Worm (Caenorhabditis elegans) whole organism, midembryonic: ENCODE results near the gene fbxa-1.

Experiments used
- T22C8.4 ChIP-seq: fragments of 200-800 bp; sonication (Bioruptor generic); IDR thresholded peaks from 2 replicates; pipeline ENCODE4 v1.3.6; 2022; ENCODE audit warnings: missing genetic modification characterization, missing compliant biosample characterization
- cog-1 ChIP-seq: sonication (generic microtip); optimal IDR thresholded peaks from 2 replicates; lab custom pipeline; 2016; ENCODE audit warnings: missing genetic modification characterization, missing compliant biosample characterization
- flt-1 ChIP-seq: fragments of 200-800 bp; sonication (Bioruptor generic); IDR thresholded peaks from 2 replicates; pipeline ENCODE4 v1.3.6; 2022; ENCODE audit warnings: missing genetic modification characterization, missing compliant biosample characterization
- klf-2 ChIP-seq: fragments of 200-800 bp; sonication (Bioruptor generic); conservative IDR thresholded peaks from 2 replicates; pipeline ENCODE4 v1.3.6; 2022; ENCODE audit warnings: missing genetic modification reagents, missing genetic modification characterization, missing compliant biosample characterization
- med-1 ChIP-seq: sonication (generic microtip); optimal IDR thresholded peaks from 2 replicates; lab custom pipeline; 2017; ENCODE audit warnings: missing genetic modification characterization, mild to moderate bottlenecking, missing compliant biosample characterization, antibody characterized with exemption, missing genetic modification reagents; ENCODE audit not compliant: insufficient read depth
- ref-1 ChIP-seq: fragments of 200-800 bp; sonication (Bioruptor generic); conservative IDR thresholded peaks from 2 replicates; pipeline ENCODE4 v1.3.6; 2022; ENCODE audit warnings: missing genetic modification reagents, missing genetic modification characterization, missing compliant biosample characterization
- tab-1 ChIP-seq: fragments of 200-800 bp; sonication (Bioruptor generic); IDR thresholded peaks from 2 replicates; pipeline ENCODE4 v1.3.6; 2022; ENCODE audit warnings: missing genetic modification characterization, missing compliant biosample characterization
- ztf-23 ChIP-seq: fragments of 200-800 bp; sonication (Bioruptor generic); IDR thresholded peaks from 2 replicates; pipeline ENCODE4 v1.3.6; 2022; ENCODE audit warnings: missing genetic modification reagents, missing genetic modification characterization, missing compliant biosample characterization
- ztf-29 ChIP-seq: fragments of 200-800 bp; sonication (Bioruptor generic); IDR thresholded peaks from 2 replicates; pipeline ENCODE4 v1.3.6; 2022; ENCODE audit warnings: missing genetic modification reagents, missing genetic modification characterization, missing compliant biosample characterization

DNA sequence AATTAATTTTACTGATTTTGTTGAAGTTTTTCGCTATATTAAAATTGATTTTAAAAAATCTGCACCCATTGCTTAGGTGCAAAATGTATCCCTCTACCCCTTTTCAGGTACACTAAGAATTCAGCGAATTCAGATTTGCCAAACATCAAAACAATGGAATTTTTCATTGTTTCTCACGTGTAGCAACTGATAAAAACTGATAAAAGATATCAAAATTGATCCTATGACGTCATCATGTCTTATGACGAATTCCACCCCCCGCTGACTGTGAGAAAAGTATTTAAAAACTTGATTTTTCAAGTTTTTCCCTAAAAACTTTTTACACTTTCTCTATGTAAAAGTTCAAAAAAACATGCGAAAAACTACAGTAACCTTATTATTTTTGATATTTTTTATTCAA, 27.4 kb downstream of the fbxa-1 start, which contains the start of gene Y54F10BM.22:
- no peak for TF ChIP-seq ref-1 (GFP tag; lab: Robert Waterston, UW)
- TF ChIP-seq tab-1 (GFP tag; lab: Robert Waterston, UW): no peak
- TF ChIP-seq flt-1: no peak
- no peak for TF ChIP-seq klf-2
- TF ChIP-seq ztf-23 (GFP tag; lab: Robert Waterston, UW): no peak
- TF ChIP-seq T22C8.4 (GFP tag; lab: Robert Waterston, UW): no peak
- TF ChIP-seq ztf-29: no peak
- TF ChIP-seq med-1 (GFP tag; lab: Kevin White, UChicago): no peak
- no peak for TF ChIP-seq cog-1 (tag; lab: Kevin White, UChicago)
